Fruit fly (Drosophila melanogaster): ENCODE data around the gene beta-Man.

The beta-Man gene

DNA sequence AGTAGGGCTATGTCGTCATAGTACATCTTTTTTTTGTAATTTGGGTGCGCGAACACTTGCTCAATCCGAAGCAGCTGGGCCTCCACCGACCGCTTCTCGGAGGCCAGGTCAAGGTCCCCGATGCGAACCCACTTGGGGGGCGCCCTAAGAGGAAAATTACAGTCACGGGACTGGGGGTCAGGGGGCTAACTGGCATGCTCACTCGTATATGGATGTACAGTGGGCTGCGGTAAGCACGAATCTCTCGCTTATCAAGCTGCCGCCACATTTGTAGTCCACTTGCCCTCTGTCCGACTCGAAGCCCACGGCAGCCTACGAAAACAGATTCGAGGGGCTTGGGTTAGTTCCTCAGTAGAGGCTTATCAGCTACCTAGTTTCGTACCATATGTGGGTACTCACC is 44.8 kb downstream of the beta-Man start:
- TF ChIP-seq CG15336 (GFP tag; IDR thresholded peaks at IDR 0.05), result no peak
- peak; percentile 95 for TF ChIP-seq svp (GFP tag)
- TF ChIP-seq CG11294 (GFP tag; IDR thresholded peaks at IDR 0.05), result no peak
- TF ChIP-seq Eip78C (GFP tag), result peak; percentile 24

DNA sequence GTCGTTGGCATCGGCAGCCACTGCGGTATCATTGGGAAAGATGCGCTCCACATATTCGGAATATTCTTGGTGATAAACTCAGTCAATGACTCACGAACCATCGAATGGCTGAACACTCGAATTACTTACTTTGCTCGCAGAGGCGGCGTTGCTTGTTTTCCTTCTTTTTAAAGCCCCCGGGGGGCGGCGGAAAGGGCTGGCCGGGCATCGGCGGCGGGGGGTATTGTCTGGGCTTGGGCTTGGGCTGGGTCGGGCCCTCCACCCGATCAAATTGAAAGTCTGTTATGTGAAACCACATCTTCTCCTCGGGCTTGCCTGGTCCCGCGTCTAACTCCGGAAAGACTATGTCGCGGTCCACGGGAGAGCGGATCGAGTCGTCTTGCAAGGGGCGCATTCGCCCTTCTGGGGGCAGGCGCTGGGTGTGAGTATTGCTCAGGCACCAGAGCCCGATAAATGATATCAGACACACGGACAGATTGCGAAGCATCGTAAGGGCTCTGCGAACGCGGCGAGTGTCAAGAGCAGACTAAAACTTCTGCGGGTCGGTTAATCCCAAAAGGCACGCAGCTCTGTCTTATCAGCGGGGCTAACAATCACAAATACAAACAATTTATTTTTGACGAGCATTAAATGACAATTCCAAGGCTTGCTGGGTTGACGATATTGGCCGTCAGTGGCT is 45.3 kb downstream of the beta-Man start, which contains the start of gene CG14642:
TSS of gene CG14642 (minus strand) at position 509 of the 679 bp plus-strand sequence.
- TF ChIP-seq spab (GFP tag; optimal IDR thresholded peaks at IDR 0.05) (no peak), svp (GFP tag) (peak; percentile 89), dsx (GFP tag; optimal IDR thresholded peaks at IDR 0.05; ENCODE audit: poor library complexity, severe bottlenecking) (no peak), CG1621 (tag; optimal IDR thresholded peaks at IDR 0.05) (peak; percentile 7), acj6 (GFP tag; optimal IDR thresholded peaks at IDR 0.05) (no peak)

DNA sequence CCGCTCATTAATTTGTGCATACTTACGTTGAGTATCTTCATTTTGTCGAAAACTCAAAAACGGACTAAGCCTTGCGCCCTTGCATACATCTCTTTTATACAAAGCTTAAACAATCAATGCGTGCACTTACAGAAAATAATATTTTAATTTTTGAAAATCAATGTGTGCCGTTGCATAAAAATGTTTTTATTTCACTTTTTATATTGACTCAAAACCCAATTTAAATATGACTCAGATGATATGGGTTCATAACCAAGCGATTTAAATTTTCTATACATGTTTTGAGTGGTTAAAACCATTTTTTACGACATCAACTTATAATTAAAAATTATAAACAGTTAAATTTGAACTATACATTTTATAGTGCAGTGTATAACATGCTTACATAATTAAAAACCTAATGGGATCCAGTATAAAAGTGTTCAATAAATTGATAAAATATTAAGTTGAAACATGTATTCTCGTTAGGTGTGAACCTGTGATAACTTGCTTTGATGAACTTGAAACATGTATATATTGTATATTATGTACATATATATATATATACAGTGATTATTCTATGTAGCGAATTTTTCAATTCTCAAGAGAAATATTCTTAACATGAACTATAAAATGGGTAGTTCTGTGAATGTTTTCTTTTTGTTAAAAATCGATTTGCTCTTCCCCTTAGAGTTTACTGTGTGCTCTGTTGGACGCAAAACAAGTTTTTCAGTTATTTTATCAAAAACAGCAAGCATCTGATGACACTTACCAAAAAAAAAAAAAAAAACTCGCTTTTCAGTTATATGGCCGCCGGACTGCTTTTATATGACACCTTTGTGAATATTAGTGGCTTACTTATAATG is 46.3 kb downstream of the beta-Man start, which contains the start of gene CG34305:
TSS of gene CG34305 (minus strand) at position 51 of the 845 bp plus-strand sequence.
- TF ChIP-seq Gug (GFP tag; IDR thresholded peaks at IDR 0.05) (no peak), CG16779 (tag; optimal IDR thresholded peaks at IDR 0.05) (no peak), Ets96B (tag; optimal IDR thresholded peaks at IDR 0.05) (no peak), CG9139 (GFP tag; optimal IDR thresholded peaks at IDR 0.05) (no peak), esn (GFP tag; optimal IDR thresholded peaks at IDR 0.05) (peak; percentile 65), CG6854 (GFP tag; optimal IDR thresholded peaks at IDR 0.05) (no peak), Sox15 (GFP tag; optimal IDR thresholded peaks at IDR 0.05) (no peak), CG6163 (GFP tag; IDR thresholded peaks at IDR 0.05) (no peak), fkh (GFP tag; optimal IDR thresholded peaks at IDR 0.05) (no peak), CG11762 (GFP tag; optimal IDR thresholded peaks at IDR 0.05; ENCODE audit: insufficient read depth) (peak; percentile 4), Sox102F (GFP tag; optimal IDR thresholded peaks at IDR 0.05) (peak; percentile 28), salr (GFP tag; optimal IDR thresholded peaks at IDR 0.05) (no peak), Hr38 (GFP tag; optimal IDR thresholded peaks at IDR 0.05) (no peak), Hr39 (GFP tag; optimal IDR thresholded peaks at IDR 0.05) (peak; percentile 46), CG1621 (tag; optimal IDR thresholded peaks at IDR 0.05) (no peak), CG10669 (GFP tag; optimal IDR thresholded peaks at IDR 0.05) (peak; percentile 32), cyc (GFP tag; optimal IDR thresholded peaks at IDR 0.05) (peak; percentile 37), CG11294 (GFP tag; IDR thresholded peaks at IDR 0.05) (no peak), OdsH (GFP tag; optimal IDR thresholded peaks at IDR 0.05) (peak; percentile 42), vri (GFP tag; optimal IDR thresholded peaks at IDR 0.05) (peak; percentile 40), CG11902 (GFP tag; optimal IDR thresholded peaks at IDR 0.05) (peak; percentile 9), CG3919 (GFP tag; optimal IDR thresholded peaks at IDR 0.05) (peak; percentile 11), Blimp-1 (GFP tag; optimal IDR thresholded peaks at IDR 0.05) (no peak), CG10631 (GFP tag; optimal IDR thresholded peaks at IDR 0.05) (peak; percentile 18), CG8632 (GFP tag; optimal IDR thresholded peaks at IDR 0.05) (peak; percentile 13), dsx (GFP tag; optimal IDR thresholded peaks at IDR 0.05; ENCODE audit: poor library complexity, severe bottlenecking) (no peak), CG7368 (GFP tag; optimal IDR thresholded peaks at IDR 0.05) (no peak), Eip78C (GFP tag) (peak; percentile 84), dac (GFP tag; optimal IDR thresholded peaks at IDR 0.05) (no peak), topi (GFP tag; optimal IDR thresholded peaks at IDR 0.05) (peak; percentile 58), CG6276 (GFP tag; optimal IDR thresholded peaks at IDR 0.05) (no peak), Sox14 (GFP tag; optimal IDR thresholded peaks at IDR 0.05) (no peak), CG32006 (GFP tag; optimal IDR thresholded peaks at IDR 0.05) (no peak), net (GFP tag; optimal IDR thresholded peaks at IDR 0.05) (peak; percentile 10), Met (GFP tag; optimal IDR thresholded peaks at IDR 0.05) (peak; percentile 62), achi (GFP tag; optimal IDR thresholded peaks at IDR 0.05) (peak; percentile 15), fd59A (GFP tag; optimal IDR thresholded peaks at IDR 0.05) (no peak), lz (GFP tag; optimal IDR thresholded peaks at IDR 0.05) (peak; percentile 38), Smox (GFP tag; optimal IDR thresholded peaks at IDR 0.05) (peak; percentile 39), Eip93F (GFP tag; optimal IDR thresholded peaks at IDR 0.05) (no peak)

Data from whole organism, prepupa.